Fruit fly (Drosophila melanogaster) whole organism, prepupa: Measurements from ENCODE around the gene rtp.

ENCODE experiments used
- Blimp-1 ChIP-seq: fragments of 200-800 bp; sonication (Bioruptor generic); optimal IDR thresholded peaks from 3 replicates; lab custom pipeline; 2017; ENCODE audit warnings: missing biosample characterization, missing genetic modification characterization, mild to moderate bottlenecking, moderate library complexity, missing genetic modification reagents
- CG10631 ChIP-seq: fragments of 200-800 bp; sonication (Bioruptor generic); optimal IDR thresholded peaks from 2 replicates; lab custom pipeline; 2016; ENCODE audit warnings: missing biosample characterization, missing genetic modification characterization
- CG10669 ChIP-seq: fragments of 200-800 bp; sonication (Bioruptor generic); optimal IDR thresholded peaks from 3 replicates; lab custom pipeline; 2018; ENCODE audit warnings: missing biosample characterization, mild to moderate bottlenecking, missing genetic modification characterization, moderate library complexity
- CG11902 ChIP-seq: fragments of 200-800 bp; sonication (Bioruptor generic); optimal IDR thresholded peaks from 3 replicates; lab custom pipeline; 2016; ENCODE audit warnings: missing biosample characterization, missing genetic modification characterization
- CG15336 ChIP-seq: fragments of 200-800 bp; sonication (Bioruptor generic); IDR thresholded peaks from 2 replicates; pipeline ENCODE4 v1.3.6; 2022; ENCODE audit warnings: missing biosample characterization, missing genetic modification characterization
- CG1621 ChIP-seq: fragments of 200-800 bp; sonication (Bioruptor generic); optimal IDR thresholded peaks from 3 replicates; lab custom pipeline; 2018; ENCODE audit warnings: missing biosample characterization, mild to moderate bottlenecking, missing genetic modification characterization
- CG3032 ChIP-seq: fragments of 200-800 bp; optimal IDR thresholded peaks from 2 replicates; lab custom pipeline; 2019; ENCODE audit warnings: missing biosample characterization, mild to moderate bottlenecking, missing genetic modification characterization, moderate library complexity
- CG31627 ChIP-seq: fragments of 200-800 bp; sonication (Bioruptor generic); optimal IDR thresholded peaks from 3 replicates; lab custom pipeline; 2016; ENCODE audit warnings: missing biosample characterization, missing genetic modification characterization
- CG32006 ChIP-seq: fragments of 200-800 bp; sonication (Bioruptor generic); optimal IDR thresholded peaks from 3 replicates; lab custom pipeline; 2017; ENCODE audit warnings: missing biosample characterization, mild to moderate bottlenecking, missing genetic modification characterization
- CG34406 ChIP-seq: fragments of 200-800 bp; sonication (Bioruptor generic); optimal IDR thresholded peaks from 3 replicates; lab custom pipeline; 2016; ENCODE audit warnings: missing biosample characterization, missing genetic modification characterization
- CG3919 ChIP-seq: fragments of 200-800 bp; sonication (Bioruptor generic); optimal IDR thresholded peaks from 3 replicates; lab custom pipeline; 2016; ENCODE audit warnings: missing biosample characterization, missing genetic modification characterization
- CG6163 ChIP-seq: fragments of 200-800 bp; sonication (Bioruptor generic); IDR thresholded peaks from 3 replicates; pipeline ENCODE4 v1.3.6; 2022; ENCODE audit warnings: missing biosample characterization, missing genetic modification characterization
- CG6276 ChIP-seq: fragments of 200-800 bp; sonication (Bioruptor generic); optimal IDR thresholded peaks from 2 replicates; lab custom pipeline; 2017; ENCODE audit warnings: missing biosample characterization, mild to moderate bottlenecking, missing genetic modification characterization
- CG6808 ChIP-seq: fragments of 200-800 bp; sonication (Bioruptor generic); optimal IDR thresholded peaks from 3 replicates; lab custom pipeline; 2017; ENCODE audit warnings: missing biosample characterization, missing genetic modification characterization, mild to moderate bottlenecking, moderate library complexity, missing genetic modification reagents
- CG7368 ChIP-seq: fragments of 200-800 bp; sonication (Bioruptor generic); optimal IDR thresholded peaks from 3 replicates; lab custom pipeline; 2016; ENCODE audit warnings: missing biosample characterization, missing genetic modification characterization
- CG8319 ChIP-seq: fragments of 200-800 bp; sonication (Bioruptor generic); optimal IDR thresholded peaks from 3 replicates; lab custom pipeline; 2016; ENCODE audit warnings: missing biosample characterization, missing genetic modification characterization
- Eip75B ChIP-seq: fragments of 200-800 bp; sonication (Bioruptor generic); optimal IDR thresholded peaks from 3 replicates; lab custom pipeline; 2016; ENCODE audit warnings: missing biosample characterization, missing genetic modification characterization
- Eip78C ChIP-seq: fragments of 200-800 bp; sonication (Bioruptor generic); peaks from one replicate; lab custom pipeline; 2016; ENCODE audit warnings: missing biosample characterization, missing genetic modification characterization
- Ets21C ChIP-seq: fragments of 200-800 bp; sonication (Bioruptor generic); optimal IDR thresholded peaks from 3 replicates; lab custom pipeline; 2016; ENCODE audit warnings: missing biosample characterization, missing genetic modification characterization
- Ets96B ChIP-seq: fragments of 200-800 bp; optimal IDR thresholded peaks from 2 replicates; lab custom pipeline; 2019; ENCODE audit warnings: missing biosample characterization, mild to moderate bottlenecking, missing genetic modification characterization, moderate library complexity
- Gug ChIP-seq: fragments of 200-800 bp; sonication (Bioruptor generic); IDR thresholded peaks from 2 replicates; pipeline ENCODE4 v1.3.6; 2022; ENCODE audit warnings: missing biosample characterization, missing genetic modification characterization
- Hr39 ChIP-seq: fragments of 200-800 bp; sonication (Bioruptor generic); optimal IDR thresholded peaks from 2 replicates; lab custom pipeline; 2016; ENCODE audit warnings: missing biosample characterization, missing genetic modification characterization
- Lpt ChIP-seq: fragments of 200-800 bp; sonication (Bioruptor generic); optimal IDR thresholded peaks from 3 replicates; lab custom pipeline; 2016; ENCODE audit warnings: missing biosample characterization, missing genetic modification characterization
- Met ChIP-seq: fragments of 200-800 bp; sonication (Bioruptor generic); optimal IDR thresholded peaks from 3 replicates; lab custom pipeline; 2016; ENCODE audit warnings: missing biosample characterization, missing genetic modification characterization
- OdsH ChIP-seq: fragments of 200-800 bp; sonication (Bioruptor generic); optimal IDR thresholded peaks from 3 replicates; lab custom pipeline; 2016; ENCODE audit warnings: missing biosample characterization, missing genetic modification characterization
- Smox ChIP-seq: fragments of 200-800 bp; sonication (Bioruptor generic); optimal IDR thresholded peaks from 3 replicates; lab custom pipeline; 2016; ENCODE audit warnings: missing biosample characterization, missing genetic modification characterization
- Sox102F ChIP-seq: fragments of 200-800 bp; sonication (Bioruptor generic); optimal IDR thresholded peaks from 2 replicates; lab custom pipeline; 2016; ENCODE audit warnings: missing biosample characterization, mild to moderate bottlenecking, missing genetic modification characterization
- Sox14 ChIP-seq: fragments of 200-800 bp; sonication (Bioruptor generic); optimal IDR thresholded peaks from 3 replicates; lab custom pipeline; 2016; ENCODE audit warnings: missing biosample characterization, missing genetic modification characterization
- cyc ChIP-seq: fragments of 200-800 bp; sonication (Bioruptor generic); optimal IDR thresholded peaks from 3 replicates; lab custom pipeline; 2016; ENCODE audit warnings: missing biosample characterization, missing genetic modification characterization
- dac ChIP-seq: fragments of 200-800 bp; sonication (Bioruptor generic); optimal IDR thresholded peaks from 2 replicates; lab custom pipeline; 2017; ENCODE audit warnings: missing biosample characterization, mild to moderate bottlenecking, missing genetic modification characterization
- dsx ChIP-seq: fragments of 200-800 bp; optimal IDR thresholded peaks from 3 replicates; lab custom pipeline; 2019; ENCODE audit warnings: missing biosample characterization, mild to moderate bottlenecking, missing genetic modification characterization, moderate library complexity; ENCODE audit not compliant: poor library complexity, severe bottlenecking
- eg ChIP-seq: fragments of 200-800 bp; sonication (Bioruptor generic); IDR thresholded peaks from 3 replicates; pipeline ENCODE4 v1.3.6; 2022; ENCODE audit warnings: missing biosample characterization, missing genetic modification characterization
- esn ChIP-seq: fragments of 200-800 bp; sonication (Bioruptor generic); optimal IDR thresholded peaks from 2 replicates; lab custom pipeline; 2016; ENCODE audit warnings: missing biosample characterization, mild to moderate bottlenecking, missing genetic modification characterization, moderate library complexity
- fd59A ChIP-seq: fragments of 200-800 bp; sonication (Bioruptor generic); optimal IDR thresholded peaks from 2 replicates; lab custom pipeline; 2017; ENCODE audit warnings: missing biosample characterization, mild to moderate bottlenecking, missing genetic modification characterization, missing genetic modification reagents
- fd85E ChIP-seq: fragments of 200-800 bp; sonication (Bioruptor generic); optimal IDR thresholded peaks from 3 replicates; lab custom pipeline; 2016; ENCODE audit warnings: missing biosample characterization, missing genetic modification characterization
- fkh ChIP-seq: fragments of 200-800 bp; sonication (Bioruptor generic); optimal IDR thresholded peaks from 3 replicates; lab custom pipeline; 2017; ENCODE audit warnings: missing biosample characterization, mild to moderate bottlenecking, missing genetic modification characterization, moderate library complexity
- lz ChIP-seq: fragments of 200-800 bp; sonication (Bioruptor generic); optimal IDR thresholded peaks from 3 replicates; lab custom pipeline; 2016; ENCODE audit warnings: missing biosample characterization, missing genetic modification characterization
- net ChIP-seq: fragments of 200-800 bp; sonication (Bioruptor generic); optimal IDR thresholded peaks from 3 replicates; lab custom pipeline; 2016; ENCODE audit warnings: missing biosample characterization, missing genetic modification characterization
- pdm3 ChIP-seq: fragments of 200-800 bp; sonication (Bioruptor generic); optimal IDR thresholded peaks from 3 replicates; lab custom pipeline; 2016; ENCODE audit warnings: missing biosample characterization, missing genetic modification characterization
- salr ChIP-seq, 2 experiments: fragments of 200-800 bp; sonication (Bioruptor generic); optimal IDR thresholded peaks; 3 replicates each; lab custom pipeline; 2016 to 2018; ENCODE audit warnings: missing biosample characterization in 2 of 2, missing genetic modification characterization in 2 of 2, mild to moderate bottlenecking in 1 of 2
- ss ChIP-seq, 2 experiments: fragments of 200-800 bp; sonication (Bioruptor generic); optimal IDR thresholded peaks; 2 replicates in 1 of 2; 3 replicates in 1 of 2; lab custom pipeline; 2017 to 2018; ENCODE audit warnings: mild to moderate bottlenecking in 2 of 2, missing biosample characterization in 2 of 2, missing genetic modification characterization in 2 of 2, moderate library complexity in 1 of 2
- svp ChIP-seq: fragments of 200-800 bp; sonication (Bioruptor generic); peaks from one replicate; lab custom pipeline; 2016; ENCODE audit warnings: missing biosample characterization, missing genetic modification characterization
- vri ChIP-seq: fragments of 200-800 bp; sonication (Bioruptor generic); optimal IDR thresholded peaks from 3 replicates; lab custom pipeline; 2016; ENCODE audit warnings: missing biosample characterization, mild to moderate bottlenecking, missing genetic modification characterization

Gene rtp

DNA sequence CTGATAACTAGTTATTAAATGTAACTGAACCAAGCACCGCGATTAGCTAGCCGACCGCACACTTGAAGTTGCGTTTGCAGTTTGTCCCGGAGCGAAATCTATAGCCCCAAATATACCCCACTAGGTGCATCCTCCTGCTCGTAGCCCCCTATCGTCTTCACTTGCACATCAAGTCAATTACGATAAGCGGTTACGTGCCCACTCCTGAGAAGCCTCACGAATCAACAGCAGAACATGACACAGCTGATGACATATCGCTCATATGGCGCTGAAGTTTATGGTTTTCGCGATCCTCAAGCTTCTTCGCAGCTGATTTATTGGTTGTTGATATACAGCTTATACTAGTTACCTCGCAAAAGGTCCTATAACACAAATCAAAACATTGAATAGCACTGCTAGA is 24.1 kb upstream of the rtp start:
- TF ChIP-seq CG34406 (GFP tag; lab: Kevin White, UChicago), result no peak
- TF ChIP-seq vri (GFP tag; lab: Kevin White, UChicago), result peak; percentile 73
- 0 out of 3 replicates have a peak, but pooled peaks have one; percentile 7 for TF ChIP-seq eg (GFP tag; lab: Robert Waterston, UW)
- TF ChIP-seq CG3919 (GFP tag; lab: Kevin White, UChicago), result no peak
- peak in 1 of 2 experiments; percentile 6 for TF ChIP-seq ss (GFP tag; optimal IDR thresholded peaks at IDR 0.05; lab: Kevin White, UChicago)
- peak; percentile 30 for TF ChIP-seq Eip78C (GFP tag; lab: Kevin White, UChicago)
- peak; percentile 81 for TF ChIP-seq svp (GFP tag; lab: Kevin White, UChicago)

DNA sequence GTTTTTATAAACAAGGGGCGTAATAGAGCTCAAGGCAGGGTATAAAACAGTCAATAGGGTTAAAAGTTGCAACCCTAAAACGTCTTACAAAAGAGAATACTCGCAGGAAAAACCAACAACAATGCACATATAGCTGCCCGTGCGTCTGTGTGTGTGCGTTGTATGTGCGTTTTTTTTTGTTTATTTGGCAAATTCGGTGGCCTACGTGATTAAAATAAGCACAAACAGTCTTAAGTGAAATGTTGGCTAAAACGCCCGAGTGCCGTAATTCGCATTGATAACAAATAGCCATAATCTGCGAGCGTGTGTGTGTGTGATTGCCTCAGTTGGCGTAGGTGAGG is 20.0 kb upstream of the rtp start:
- TF ChIP-seq pdm3 (GFP tag; lab: Kevin White, UChicago), result no peak
- TF ChIP-seq Ets96B, result no peak
- TF ChIP-seq CG8319 (GFP tag; lab: Kevin White, UChicago), result no peak
- no peak for TF ChIP-seq CG15336 (GFP tag; lab: Robert Waterston, UW)
- TF ChIP-seq svp (GFP tag; lab: Kevin White, UChicago), result no peak
- peak; percentile 80 for TF ChIP-seq vri (GFP tag; lab: Kevin White, UChicago)
- TF ChIP-seq Sox14 (GFP tag; lab: Kevin White, UChicago), result no peak
- no peak for TF ChIP-seq net (GFP tag; lab: Kevin White, UChicago)

DNA sequence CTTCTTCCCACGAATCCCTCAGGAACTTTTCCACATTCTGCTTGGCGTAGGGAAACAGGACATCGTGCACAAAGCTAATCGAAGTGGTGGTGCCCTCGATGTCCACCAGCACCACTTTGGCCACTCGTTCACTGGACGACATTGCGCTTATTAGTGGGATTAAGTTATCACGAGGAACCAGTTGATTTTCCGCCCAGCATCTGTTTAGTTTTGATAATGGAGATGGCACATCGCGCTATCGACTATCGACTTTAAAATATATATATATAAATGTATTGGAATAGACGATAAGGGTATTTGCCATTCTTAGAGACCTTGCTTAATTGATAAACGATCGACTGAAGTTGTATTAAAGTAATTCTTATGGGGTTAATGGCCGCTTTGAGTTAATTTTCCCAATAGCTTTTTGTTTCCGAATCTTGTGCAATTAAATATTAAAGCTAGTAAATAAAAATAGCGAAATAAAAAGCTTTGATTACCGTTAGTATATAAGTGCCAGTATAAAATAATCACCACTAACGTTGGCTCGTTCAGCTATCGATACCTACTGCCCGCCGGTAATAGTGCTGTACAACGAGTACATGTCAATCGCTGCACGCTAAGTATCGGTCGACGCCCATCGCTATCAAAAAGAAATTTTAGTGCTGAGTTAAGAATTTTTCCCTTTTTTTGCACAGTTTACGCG is 19.5 kb upstream of the rtp start, which contains the start of the genes Enoph and Hph:
Enoph (minus strand) TSS at position 220 of the 685 bp plus-strand sequence.
Hph (plus strand) TSS at position 576 of the 685 bp plus-strand sequence.
- TF ChIP-seq Met (GFP tag; lab: Kevin White, UChicago), result peak; percentile 68
- TF ChIP-seq CG6808 (GFP tag; lab: Kevin White, UChicago), result peak; percentile 53
- TF ChIP-seq net (GFP tag; lab: Kevin White, UChicago), result peak; percentile 31
- peak; percentile 78 for TF ChIP-seq Eip78C (GFP tag; lab: Kevin White, UChicago)
- peak; percentile 68 for TF ChIP-seq lz (GFP tag; lab: Kevin White, UChicago)
- TF ChIP-seq Sox14 (GFP tag; lab: Kevin White, UChicago), result peak; percentile 76
- TF ChIP-seq fkh (GFP tag; lab: Kevin White, UChicago), result peak; percentile 64
- peak; percentile 71 for TF ChIP-seq Smox (GFP tag; lab: Kevin White, UChicago)
- TF ChIP-seq Eip75B (GFP tag; lab: Kevin White, UChicago), result peak; percentile 58
- TF ChIP-seq CG10631, result peak; percentile 76
- TF ChIP-seq Gug, result peak; percentile 71
- peak; percentile 73 for TF ChIP-seq CG3032 (tag; lab: Kevin White, UChicago)
- TF ChIP-seq CG32006 (GFP tag; lab: Kevin White, UChicago), result peak; percentile 77
- peak; percentile 76 for TF ChIP-seq CG31627 (GFP tag; lab: Kevin White, UChicago)
- TF ChIP-seq CG1621 (tag; lab: Kevin White, UChicago), result peak; percentile 7
- TF ChIP-seq dsx, result peak; percentile 49
- TF ChIP-seq eg (GFP tag; lab: Robert Waterston, UW), result peak; percentile 55; the same call in 2 of the 3 replicates
- no peak for TF ChIP-seq vri (GFP tag; lab: Kevin White, UChicago)
- peak; percentile 56 for TF ChIP-seq Ets96B
- TF ChIP-seq CG6163, result 0 out of 3 replicates have a peak, but pooled peaks have one; percentile 61
- no peak for TF ChIP-seq fd85E (GFP tag; lab: Kevin White, UChicago)
- peak; percentile 62 for TF ChIP-seq Ets21C (GFP tag; lab: Kevin White, UChicago)
- TF ChIP-seq cyc (GFP tag; lab: Kevin White, UChicago), result peak; percentile 66
- peak; percentile 50 for TF ChIP-seq CG34406 (GFP tag; lab: Kevin White, UChicago)
- TF ChIP-seq Lpt (GFP tag; lab: Kevin White, UChicago), result peak; percentile 57
- peak; percentile 60 for TF ChIP-seq CG11902 (GFP tag; lab: Kevin White, UChicago)
- TF ChIP-seq svp (GFP tag; lab: Kevin White, UChicago), result peak; percentile 80
- TF ChIP-seq CG3919 (GFP tag; lab: Kevin White, UChicago), result peak; percentile 73
- peak in 1 of 2 experiments; percentile 72 for TF ChIP-seq salr (GFP tag; optimal IDR thresholded peaks at IDR 0.05; lab: Kevin White, UChicago)
- TF ChIP-seq OdsH, result peak; percentile 77
- peak; percentile 18 for TF ChIP-seq fd59A
- TF ChIP-seq dac (GFP tag; lab: Kevin White, UChicago), result peak; percentile 19
- TF ChIP-seq Sox102F (GFP tag; lab: Kevin White, UChicago), result peak; percentile 44
- peak; percentile 43 for TF ChIP-seq CG8319 (GFP tag; lab: Kevin White, UChicago)
- no peak for TF ChIP-seq CG7368
- TF ChIP-seq CG10669 (GFP tag; lab: Kevin White, UChicago), result peak; percentile 67
- TF ChIP-seq Hr39 (GFP tag; lab: Kevin White, UChicago), result peak; percentile 64
- TF ChIP-seq ss (GFP tag; optimal IDR thresholded peaks at IDR 0.05; lab: Kevin White, UChicago), result peak in 1 of 2 experiments; percentile 57
- TF ChIP-seq Blimp-1, result no peak
- peak; percentile 71 for TF ChIP-seq esn (GFP tag; lab: Kevin White, UChicago)
- no peak for TF ChIP-seq CG6276
- 0 out of 2 replicates have a peak, but pooled peaks have one; percentile 21 for TF ChIP-seq CG15336 (GFP tag; lab: Robert Waterston, UW)
